In the genomic region with DNA sequence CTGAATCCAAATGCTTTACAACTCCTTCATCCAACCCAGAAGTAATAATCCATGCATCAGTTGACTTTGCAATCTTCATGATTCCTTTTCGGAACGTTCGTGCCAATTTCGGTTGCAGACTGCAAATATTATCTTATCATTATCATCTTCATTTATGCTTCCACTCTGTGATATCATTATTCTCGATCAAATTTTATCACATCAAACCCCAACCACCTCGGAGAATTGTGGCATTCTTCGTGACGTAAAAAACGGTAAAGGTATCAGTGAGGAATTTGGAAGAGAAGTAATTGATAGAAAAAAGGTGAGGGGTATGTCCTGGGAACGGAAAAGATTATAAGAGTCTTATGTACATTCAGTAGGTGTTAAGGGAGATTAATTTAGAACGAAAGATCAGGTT, we compare ENCODE assay signal across 1 worm cellular context.
TF ChIP-seq lines count a peak whose summit lies in the region.

No protein-coding gene starts in this region.

TF ChIP-seq in whole organism, L3 larva, 47 proteins besides CTCF, POLR2A, EP300 and RAD21 (continued from another document):
- TF ChIP-seq lin-39 (tag; optimal IDR thresholded peaks at IDR 0.05; lab: Kevin White, UChicago), result no peak
- no peak for TF ChIP-seq nhr-25 (tag; optimal IDR thresholded peaks at IDR 0.05; lab: Kevin White, UChicago)
- no peak for TF ChIP-seq elt-1 (tag; optimal IDR thresholded peaks at IDR 0.05; lab: Kevin White, UChicago)
- TF ChIP-seq nhr-23 (tag; optimal IDR thresholded peaks at IDR 0.05; lab: Kevin White, UChicago), result no peak
